Worm (Caenorhabditis elegans) whole organism, L1 larva: ENCODE data around the gene srz-18.

Source experiments
- ama-1 ChIP-seq: fragments of 150-350 bp; optimal IDR thresholded peaks from 2 replicates; lab custom pipeline; 2014
- lir-3 ChIP-seq: sonication (generic microtip); optimal IDR thresholded peaks from 2 replicates; lab custom pipeline; 2016; ENCODE audit warnings: mild to moderate bottlenecking, missing genetic modification characterization, moderate library complexity, missing compliant biosample characterization; ENCODE audit not compliant: poor library complexity

- TF ChIP-seq lir-3 (tag; lab: Kevin White, UChicago) = no peak
- no peak for TF ChIP-seq ama-1 (lab: Kevin White, UChicago)
These were observed 4.7 kb downstream of the srz-18 start, which contains the start of gene F46B3.14 for ce11 chrV:20631255-20631654.
